Worm (Caenorhabditis elegans) whole organism, L4 larva: ENCODE data around the gene anmt-2.

Experiments
- F37D6.2 ChIP-seq: sonication (generic microtip); optimal IDR thresholded peaks from 2 replicates; lab custom pipeline; 2016; ENCODE audit warnings: mild to moderate bottlenecking, missing genetic modification characterization, missing compliant biosample characterization
- T20F7.1 ChIP-seq: fragments of 200-800 bp; sonication (Bioruptor generic); optimal IDR thresholded peaks from 2 replicates; lab custom pipeline; 2018; ENCODE audit warnings: mild to moderate bottlenecking, missing genetic modification characterization, missing compliant biosample characterization
- Y75B8A.6 ChIP-seq: fragments of 200-800 bp; sonication (Bioruptor generic); IDR thresholded peaks from 2 replicates; pipeline ENCODE4 v1.3.6; 2022; ENCODE audit warnings: missing genetic modification reagents, missing genetic modification characterization, missing compliant biosample characterization
- aha-1 ChIP-seq: fragments of 150-350 bp; peaks from one replicate; lab custom pipeline; 2014; ENCODE audit warnings: missing biosample characterization, missing genetic modification characterization
- ceh-28 ChIP-seq: fragments of 150-350 bp; optimal IDR thresholded peaks from 2 replicates; lab custom pipeline; 2014; ENCODE audit warnings: missing biosample characterization, missing genetic modification reagents, missing genetic modification characterization
- ceh-44 ChIP-seq: fragments of 200-800 bp; sonication (Bioruptor generic); IDR thresholded peaks from 2 replicates; pipeline ENCODE4 v1.3.6; 2022; ENCODE audit warnings: missing genetic modification reagents, missing genetic modification characterization, missing compliant biosample characterization
- ceh-62 ChIP-seq: sonication (generic microtip); optimal IDR thresholded peaks from 2 replicates; lab custom pipeline; 2017; ENCODE audit warnings: missing biosample characterization, missing genetic modification characterization
- ces-1 ChIP-seq: fragments of 150-350 bp; sonication (generic microtip); optimal IDR thresholded peaks from 4 replicates; lab custom pipeline; 2014; ENCODE audit warnings: missing biosample characterization, missing genetic modification reagents, missing genetic modification characterization
- ctbp-1 ChIP-seq: fragments of 200-800 bp; sonication (Bioruptor generic); IDR thresholded peaks from 2 replicates; pipeline ENCODE4 v1.3.6; 2022; ENCODE audit warnings: missing genetic modification reagents, missing genetic modification characterization, missing compliant biosample characterization
- daf-16 ChIP-seq, 3 experiments: sonication (generic microtip); optimal IDR thresholded peaks; 2 replicates each; lab custom pipeline; 2016 to 2017; ENCODE audit warnings: missing genetic modification characterization in 3 of 3, missing genetic modification reagents in 3 of 3, mild to moderate bottlenecking in 2 of 3, missing compliant biosample characterization in 2 of 3, missing biosample characterization in 1 of 3, moderate library complexity in 1 of 3
- daf-19 ChIP-seq: fragments of 200-800 bp; sonication (Bioruptor generic); conservative IDR thresholded peaks from 2 replicates; pipeline ENCODE4 v1.3.6; 2022; ENCODE audit warnings: missing genetic modification characterization, missing compliant biosample characterization
- dmd-6 ChIP-seq: fragments of 200-800 bp; sonication (Bioruptor generic); IDR thresholded peaks from 2 replicates; pipeline ENCODE4 v1.3.6; 2022; ENCODE audit warnings: missing genetic modification reagents, missing genetic modification characterization, missing compliant biosample characterization
- fkh-10 ChIP-seq: fragments of 150-350 bp; optimal IDR thresholded peaks from 2 replicates; lab custom pipeline; 2014; ENCODE audit warnings: missing biosample characterization, missing genetic modification reagents, missing genetic modification characterization
- fos-1 ChIP-seq: fragments of 150-350 bp; optimal IDR thresholded peaks from 2 replicates; lab custom pipeline; 2014; ENCODE audit warnings: missing biosample characterization, missing genetic modification characterization
- hlh-30 ChIP-seq: sonication (generic microtip); optimal IDR thresholded peaks from 2 replicates; lab custom pipeline; 2017; ENCODE audit warnings: antibody characterized with exemption, mild to moderate bottlenecking, missing genetic modification characterization, missing compliant biosample characterization; ENCODE audit not compliant: insufficient read depth
- jun-1 ChIP-seq: fragments of 150-350 bp; optimal IDR thresholded peaks from 2 replicates; lab custom pipeline; 2014; ENCODE audit warnings: missing biosample characterization, missing genetic modification reagents, missing genetic modification characterization
- lin-1 ChIP-seq: fragments of 200-800 bp; sonication (Bioruptor generic); IDR thresholded peaks from 2 replicates; pipeline ENCODE4 v1.3.6; 2022; ENCODE audit warnings: missing genetic modification reagents, missing genetic modification characterization, missing compliant biosample characterization
- lin-15B ChIP-seq: fragments of 150-350 bp; sonication (generic microtip); optimal IDR thresholded peaks from 3 replicates; lab custom pipeline; 2014; ENCODE audit warnings: missing biosample characterization, missing genetic modification characterization
- lin-38 ChIP-seq: fragments of 200-800 bp; sonication (Bioruptor generic); IDR thresholded peaks from 2 replicates; pipeline ENCODE4 v1.3.6; 2022; ENCODE audit warnings: missing genetic modification reagents, missing genetic modification characterization, missing compliant biosample characterization
- lsy-2 ChIP-seq, 2 experiments: fragments of 150-350 bp in 1 of 2; sonication (generic microtip) in 1 of 2; optimal IDR thresholded peaks; 2 replicates each; lab custom pipeline; 2014 to 2017; ENCODE audit warnings: missing biosample characterization in 2 of 2, missing genetic modification characterization in 2 of 2
- nhr-102 ChIP-seq: sonication (generic microtip); optimal IDR thresholded peaks from 2 replicates; lab custom pipeline; 2016; ENCODE audit warnings: mild to moderate bottlenecking, missing genetic modification characterization, moderate library complexity, missing compliant biosample characterization
- nhr-25 ChIP-seq: sonication (generic microtip); optimal IDR thresholded peaks from 2 replicates; lab custom pipeline; 2017; ENCODE audit warnings: missing genetic modification characterization, mild to moderate bottlenecking, missing compliant biosample characterization, antibody characterized with exemption, moderate library complexity, borderline replicate concordance; ENCODE audit not compliant: insufficient read depth
- nhr-28 ChIP-seq: fragments of 150-350 bp; optimal IDR thresholded peaks from 2 replicates; lab custom pipeline; 2014; ENCODE audit warnings: missing biosample characterization, missing genetic modification characterization
- nhr-41 ChIP-seq: fragments of 200-800 bp; sonication (Bioruptor generic); IDR thresholded peaks from 2 replicates; pipeline ENCODE4 v1.3.6; 2022; ENCODE audit warnings: missing genetic modification reagents, missing genetic modification characterization, missing compliant biosample characterization
- nhr-48 ChIP-seq: sonication (generic microtip); optimal IDR thresholded peaks from 2 replicates; lab custom pipeline; 2016; ENCODE audit warnings: mild to moderate bottlenecking, missing genetic modification characterization, missing compliant biosample characterization
- pha-4 ChIP-seq, 2 experiments: fragments of 150-350 bp in 1 of 2; fragments of 200-800 bp in 1 of 2; sonication (Bioruptor generic) in 1 of 2; IDR thresholded peaks in 1 of 2; optimal IDR thresholded peaks in 1 of 2; 2 replicates each; pipeline versions ENCODE4 v1.3.6 to Lab custom; 2014 to 2022; ENCODE audit warnings: missing genetic modification characterization in 2 of 2, missing genetic modification reagents in 2 of 2, missing biosample characterization in 1 of 2, missing compliant biosample characterization in 1 of 2
- sdz-12 ChIP-seq: fragments of 200-800 bp; sonication (Bioruptor generic); optimal IDR thresholded peaks from 2 replicates; lab custom pipeline; 2018; ENCODE audit warnings: mild to moderate bottlenecking, missing genetic modification characterization, missing compliant biosample characterization
- skn-1 ChIP-seq: fragments of 150-350 bp; optimal IDR thresholded peaks from 2 replicates; lab custom pipeline; 2014; ENCODE audit warnings: missing biosample characterization, missing genetic modification characterization
- spr-3 ChIP-seq: fragments of 200-800 bp; sonication (Bioruptor generic); optimal IDR thresholded peaks from 2 replicates; lab custom pipeline; 2018; ENCODE audit warnings: mild to moderate bottlenecking, missing genetic modification characterization, missing compliant biosample characterization
- unc-62 ChIP-seq, 3 experiments: fragments of 150-350 bp in 1 of 3; sonication (generic microtip); optimal IDR thresholded peaks in 2 of 3; peaks in 1 of 3; 1 replicate in 1 of 3; 2 replicates in 2 of 3; lab custom pipeline; 2014 to 2017; ENCODE audit warnings: missing biosample characterization in 3 of 3, missing genetic modification characterization in 3 of 3, missing genetic modification reagents in 3 of 3, missing genotype in 1 of 3
- zag-1 ChIP-seq: fragments of 150-350 bp; optimal IDR thresholded peaks from 2 replicates; lab custom pipeline; 2014; ENCODE audit warnings: missing biosample characterization, missing genetic modification characterization
- zip-11 ChIP-seq: fragments of 200-800 bp; sonication (Bioruptor generic); IDR thresholded peaks from 2 replicates; pipeline ENCODE4 v1.3.6; 2022; ENCODE audit warnings: missing genetic modification characterization, missing compliant biosample characterization
- zip-2 ChIP-seq: fragments of 150-350 bp; optimal IDR thresholded peaks from 2 replicates; lab custom pipeline; 2014; ENCODE audit warnings: missing biosample characterization, missing genetic modification characterization
- ztf-11 ChIP-seq: fragments of 150-350 bp; optimal IDR thresholded peaks from 2 replicates; lab custom pipeline; 2014; ENCODE audit warnings: missing biosample characterization, missing genetic modification characterization

The anmt-2 gene

DNA sequence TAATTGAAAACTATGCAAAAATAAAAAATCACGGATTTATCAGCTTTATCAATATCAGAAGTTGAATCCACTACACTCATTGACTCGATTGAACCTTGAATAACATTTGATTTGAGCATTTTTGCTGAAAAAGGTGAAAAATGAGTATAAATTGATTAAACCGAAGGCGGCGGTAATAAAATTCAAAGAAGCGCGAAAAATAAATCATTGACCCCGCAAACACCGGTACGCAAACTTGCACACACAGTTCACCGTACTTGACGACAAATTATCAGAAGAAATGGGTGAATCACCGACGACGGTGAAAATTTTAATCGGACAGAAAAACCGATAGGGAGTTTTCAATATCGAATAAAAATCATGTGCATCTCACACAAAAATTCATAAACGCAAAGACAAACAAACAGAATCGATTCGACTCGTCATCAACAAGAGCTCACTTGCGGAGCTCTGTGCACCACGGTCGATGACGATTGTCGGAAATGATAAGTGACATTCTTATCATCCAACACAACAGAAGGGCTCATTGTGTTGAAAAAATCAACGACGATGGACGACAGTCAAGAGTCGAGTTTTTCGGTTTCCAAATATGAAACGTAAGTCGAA, 8.0 kb downstream of the anmt-2 start, which contains the start of the genes wht-7 and Y42G9A.1 (continued):
- peak; percentile 32; the same call in 1 of the 2 replicates for TF ChIP-seq lin-1 (GFP tag; lab: Robert Waterston, UW)
- peak; percentile 80 for TF ChIP-seq dmd-6 (GFP tag; lab: Robert Waterston, UW)
- peak; percentile 4 for TF ChIP-seq nhr-102
- TF ChIP-seq hlh-30 (tag; lab: Kevin White, UChicago): peak; percentile 48
- TF ChIP-seq sdz-12 (GFP tag; lab: Kevin White, UChicago): no peak
- TF ChIP-seq lsy-2 (tag; optimal IDR thresholded peaks at IDR 0.05; lab: Kevin White, UChicago): peak in 1 of 2 experiments; percentile 5
- no peak for TF ChIP-seq Y75B8A.6 (GFP tag; lab: Robert Waterston, UW)
- peak; percentile 24 for TF ChIP-seq nhr-28 (tag; lab: Kevin White, UChicago)
- TF ChIP-seq nhr-48: peak; percentile 50

DNA sequence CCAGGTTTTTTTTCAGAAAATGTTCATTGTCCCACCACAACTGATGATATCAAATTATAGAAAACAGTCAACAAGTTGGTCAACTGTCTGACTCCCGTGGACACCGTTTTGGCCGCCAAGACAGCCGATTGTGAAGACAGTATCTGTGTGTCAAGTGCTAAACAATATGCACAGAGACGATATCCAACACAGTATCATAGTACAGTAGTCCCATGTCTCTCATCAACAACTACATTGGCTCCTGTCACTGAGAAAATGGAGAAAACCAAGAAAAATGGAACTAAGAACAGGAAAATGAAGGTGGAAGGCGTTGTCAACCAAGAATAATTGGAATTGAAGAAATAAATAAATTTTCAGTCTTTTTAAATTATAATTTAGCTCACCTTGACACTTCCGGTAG, 8.9 kb downstream of the anmt-2 start:
- TF ChIP-seq daf-16 (GFP tag; optimal IDR thresholded peaks at IDR 0.05; lab: Kevin White, UChicago): no peak
- peak; percentile 41 for TF ChIP-seq daf-16 (tag; optimal IDR thresholded peaks at IDR 0.05; lab: Kevin White, UChicago)
- TF ChIP-seq zip-11: no peak

DNA sequence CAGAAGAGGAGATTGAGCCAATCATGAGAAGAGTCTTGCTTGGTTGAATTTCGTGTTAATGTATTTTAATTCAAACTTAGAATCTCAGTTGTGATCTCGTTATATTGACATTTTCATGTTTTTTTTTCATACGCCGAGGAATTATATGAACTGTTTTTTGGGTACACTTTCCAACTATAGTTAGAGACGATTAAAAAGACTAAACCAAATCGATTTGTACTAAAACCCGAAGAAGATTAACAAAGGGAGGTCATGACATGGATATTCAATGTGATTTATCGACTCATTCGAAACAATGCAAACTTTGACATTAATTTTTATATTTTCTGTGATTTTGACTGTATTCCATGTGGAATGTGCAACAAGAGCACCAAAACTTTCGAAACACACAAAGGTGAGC, 9.7 kb downstream of the anmt-2 start, which contains the start of gene Y42G9A.2:
Gene Y42G9A.2, plus strand, starts transcription at position 284 of the 400 bp plus-strand sequence.
- no peak for TF ChIP-seq ctbp-1 (GFP tag; lab: Robert Waterston, UW)
- TF ChIP-seq F37D6.2 (tag; lab: Kevin White, UChicago): no peak
- no peak for TF ChIP-seq nhr-102
- no peak for TF ChIP-seq pha-4 (GFP tag; IDR thresholded peaks at IDR 0.05; lab: Robert Waterston, UW)
- no peak for TF ChIP-seq pha-4 (tag; optimal IDR thresholded peaks at IDR 0.05; lab: Kevin White, UChicago)
- TF ChIP-seq jun-1: no peak
- peak; percentile 52 for TF ChIP-seq T20F7.1 (GFP tag; lab: Kevin White, UChicago)
- TF ChIP-seq zag-1: no peak
- TF ChIP-seq sdz-12 (GFP tag; lab: Kevin White, UChicago): no peak
- TF ChIP-seq ceh-28 (tag; lab: Kevin White, UChicago): no peak
- no peak for TF ChIP-seq ztf-11
- no peak for TF ChIP-seq ceh-44 (GFP tag; lab: Robert Waterston, UW)
- TF ChIP-seq daf-19: no peak
- peak; percentile 8 for TF ChIP-seq zip-2
- peak; percentile 85 for TF ChIP-seq aha-1
- TF ChIP-seq nhr-41 (GFP tag; lab: Robert Waterston, UW): no peak
- TF ChIP-seq fkh-10 (GFP tag; lab: Kevin White, UChicago): no peak
- TF ChIP-seq nhr-25 (tag; lab: Kevin White, UChicago): no peak
- no peak for TF ChIP-seq fos-1 (tag; lab: Kevin White, UChicago)
- TF ChIP-seq spr-3: no peak
- TF ChIP-seq lin-38 (GFP tag; lab: Robert Waterston, UW): no peak
- no peak for TF ChIP-seq ces-1 (GFP tag; lab: Kevin White, UChicago)
- no peak for TF ChIP-seq skn-1 (tag; lab: Kevin White, UChicago)

DNA sequence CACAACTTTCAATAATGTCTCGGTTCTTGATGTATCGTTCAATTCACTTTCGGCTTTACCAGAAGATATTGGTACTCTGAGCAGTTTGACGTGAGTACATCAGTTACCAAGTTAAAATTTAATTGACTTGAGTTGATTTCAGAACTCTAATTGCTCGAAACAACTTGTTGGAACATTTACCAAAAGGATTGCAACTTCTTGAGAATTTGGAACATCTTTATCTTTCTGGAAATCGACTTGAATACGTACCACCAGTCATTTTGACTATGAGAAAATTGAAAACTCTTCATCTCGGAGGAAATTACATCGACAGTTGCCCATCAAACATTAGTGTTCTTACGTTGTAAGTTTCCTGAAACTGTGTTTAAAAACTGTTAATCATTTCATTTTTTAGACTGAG, 10.8 kb downstream of the anmt-2 start:
- TF ChIP-seq ceh-62 (tag; lab: Kevin White, UChicago) (no peak), lin-15B (tag; lab: Kevin White, UChicago) (no peak), unc-62 (GFP tag; optimal IDR thresholded peaks at IDR 0.05 in 1 of 2; lab: Kevin White, UChicago) (peak in 1 of 2 experiments; percentile 93), unc-62 (tag; optimal IDR thresholded peaks at IDR 0.05; lab: Kevin White, UChicago) (no peak), sdz-12 (GFP tag; lab: Kevin White, UChicago) (no peak)
